Worm (Caenorhabditis elegans) whole organism, mixed stage, embryonic: ENCODE data around the gene mvb-12.

ENCODE experiments used
- bed-3 ChIP-seq: fragments of 200-800 bp; sonication (Bioruptor generic); optimal IDR thresholded peaks from 3 replicates; lab custom pipeline; 2018; ENCODE audit warnings: mild to moderate bottlenecking, missing genetic modification characterization, moderate library complexity, missing compliant biosample characterization
- blmp-1 ChIP-seq: fragments of 150-350 bp; optimal IDR thresholded peaks from 2 replicates; lab custom pipeline; 2014; ENCODE audit warnings: missing biosample characterization, missing genetic modification characterization
- ceh-43 ChIP-seq: fragments of 200-800 bp; sonication (Bioruptor generic); optimal IDR thresholded peaks from 2 replicates; lab custom pipeline; 2018; ENCODE audit warnings: mild to moderate bottlenecking, missing genetic modification characterization, moderate library complexity, missing compliant biosample characterization
- drap-1 ChIP-seq: fragments of 200-800 bp; sonication (Bioruptor generic); optimal IDR thresholded peaks from 3 replicates; lab custom pipeline; 2018; ENCODE audit warnings: mild to moderate bottlenecking, missing genetic modification characterization, missing compliant biosample characterization
- ham-2 ChIP-seq: fragments of 200-800 bp; sonication (Bioruptor generic); optimal IDR thresholded peaks from 2 replicates; lab custom pipeline; 2018; ENCODE audit warnings: mild to moderate bottlenecking, missing genetic modification characterization, missing compliant biosample characterization
- lsy-2 ChIP-seq: fragments of 150-350 bp; optimal IDR thresholded peaks from 2 replicates; lab custom pipeline; 2014; ENCODE audit warnings: missing biosample characterization, missing genetic modification characterization
- mls-2 ChIP-seq: sonication (generic microtip); optimal IDR thresholded peaks from 2 replicates; lab custom pipeline; 2016; ENCODE audit warnings: mild to moderate bottlenecking, missing genetic modification characterization, moderate library complexity, missing compliant biosample characterization
- nhr-12 ChIP-seq: fragments of 150-350 bp; optimal IDR thresholded peaks from 2 replicates; lab custom pipeline; 2014; ENCODE audit warnings: missing biosample characterization, missing genetic modification characterization
- nhr-237 ChIP-seq: fragments of 150-350 bp; optimal IDR thresholded peaks from 2 replicates; lab custom pipeline; 2014; ENCODE audit warnings: missing biosample characterization, missing genetic modification characterization
- nhr-28 ChIP-seq: fragments of 150-350 bp; optimal IDR thresholded peaks from 2 replicates; lab custom pipeline; 2014; ENCODE audit warnings: missing biosample characterization, missing genetic modification characterization
- nhr-76 ChIP-seq: sonication (generic microtip); optimal IDR thresholded peaks from 2 replicates; lab custom pipeline; 2017; ENCODE audit warnings: missing biosample characterization, missing genetic modification characterization
- unc-62 ChIP-seq: fragments of 150-350 bp; optimal IDR thresholded peaks from 2 replicates; lab custom pipeline; 2014; ENCODE audit warnings: missing biosample characterization, missing genetic modification reagents, missing genetic modification characterization

DNA sequence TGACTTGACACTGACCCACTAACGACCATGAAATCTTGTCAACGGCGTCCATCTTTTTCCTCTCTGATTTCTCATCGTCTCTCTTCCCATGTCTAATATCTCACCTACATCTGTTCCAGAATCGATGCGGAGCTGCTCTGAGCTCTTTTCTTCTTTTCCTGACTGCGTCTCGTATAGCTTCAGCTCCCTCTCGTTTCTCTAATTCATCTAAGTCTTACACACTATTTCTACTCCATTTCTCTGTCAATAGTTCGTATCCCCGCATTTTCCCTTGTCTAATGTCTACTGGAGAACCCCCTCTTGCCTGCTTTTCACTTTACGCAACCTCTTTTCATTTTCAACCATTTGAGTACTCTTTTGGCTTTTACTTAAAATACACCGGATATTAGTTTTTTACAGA lies 12.5 kb upstream of the mvb-12 start, which contains the start of gene ric-3:
- no peak for TF ChIP-seq mls-2 (tag; lab: Kevin White, UChicago)
- TF ChIP-seq nhr-76 = no peak
- no peak for TF ChIP-seq blmp-1 (tag; lab: Kevin White, UChicago)
- no peak for TF ChIP-seq ceh-43 (GFP tag; lab: Kevin White, UChicago)
- no peak for TF ChIP-seq lsy-2 (tag; lab: Kevin White, UChicago)
- no peak for TF ChIP-seq nhr-28 (tag; lab: Kevin White, UChicago)
- no peak for TF ChIP-seq drap-1
- TF ChIP-seq nhr-12 = no peak
- TF ChIP-seq unc-62 = peak; percentile 60
- TF ChIP-seq bed-3 = no peak
- TF ChIP-seq ham-2 (GFP tag; lab: Kevin White, UChicago) = peak; percentile 6
- no peak for TF ChIP-seq nhr-237 (tag; lab: Kevin White, UChicago)
